Fruit fly (Drosophila melanogaster) whole organism, embryonic: ENCODE data around the gene Cfp1.

Experiments
- Abd-B ChIP-seq: fragments of 200-800 bp; sonication (Bioruptor generic); optimal IDR thresholded peaks from 2 replicates; lab custom pipeline; 2018; ENCODE audit warnings: missing biosample characterization, mild to moderate bottlenecking, missing genetic modification characterization, moderate library complexity
- BEAF-32 ChIP-seq: fragments of 200-800 bp; sonication (Bioruptor generic); optimal IDR thresholded peaks from 3 replicates; lab custom pipeline; 2017; ENCODE audit warnings: missing biosample characterization, missing genetic modification characterization, mild to moderate bottlenecking, moderate library complexity, missing genetic modification reagents
- CG10321 ChIP-seq: fragments of 200-800 bp; sonication (Bioruptor generic); IDR thresholded peaks from 2 replicates; pipeline ENCODE4 v1.3.6; 2022; ENCODE audit warnings: missing biosample characterization, missing genetic modification characterization
- CG11456 ChIP-seq: fragments of 200-800 bp; sonication (Bioruptor generic); IDR thresholded peaks from 3 replicates; pipeline ENCODE4 v1.3.6; 2022; ENCODE audit warnings: missing biosample characterization, missing genetic modification characterization
- CG13287 ChIP-seq: fragments of 200-800 bp; sonication (Bioruptor generic); IDR thresholded peaks from 2 replicates; pipeline ENCODE4 v1.3.6; 2022; ENCODE audit warnings: missing biosample characterization, missing genetic modification characterization; ENCODE audit not compliant: partially characterized antibody
- CG14014 ChIP-seq: fragments of 200-800 bp; sonication (Bioruptor generic); IDR thresholded peaks from 2 replicates; pipeline ENCODE4 v1.3.6; 2022; ENCODE audit warnings: missing biosample characterization, missing genetic modification characterization
- CG15479 ChIP-seq: fragments of 200-800 bp; sonication (Bioruptor generic); optimal IDR thresholded peaks from 3 replicates; lab custom pipeline; 2019; ENCODE audit warnings: missing biosample characterization, mild to moderate bottlenecking, missing genetic modification characterization, moderate library complexity
- CG15696 ChIP-seq: fragments of 200-800 bp; sonication (Bioruptor generic); optimal IDR thresholded peaks from 2 replicates; lab custom pipeline; 2019; ENCODE audit warnings: missing biosample characterization, mild to moderate bottlenecking, missing genetic modification characterization, moderate library complexity
- CG16813 ChIP-seq: fragments of 200-800 bp; sonication (Bioruptor generic); IDR thresholded peaks from 3 replicates; pipeline ENCODE4 v1.3.6; 2022; ENCODE audit warnings: missing biosample characterization, missing genetic modification characterization; ENCODE audit not compliant: partially characterized antibody
- CG3995 ChIP-seq: fragments of 200-800 bp; sonication (Bioruptor generic); optimal IDR thresholded peaks from 3 replicates; lab custom pipeline; 2016; ENCODE audit warnings: missing biosample characterization, missing genetic modification characterization
- CG4360 ChIP-seq: fragments of 200-800 bp; sonication (Bioruptor generic); IDR thresholded peaks from 2 replicates; pipeline ENCODE4 v1.3.6; 2022; ENCODE audit warnings: missing biosample characterization, missing genetic modification characterization
- CG4424 ChIP-seq: fragments of 200-800 bp; sonication (Bioruptor generic); optimal IDR thresholded peaks from 3 replicates; lab custom pipeline; 2016; ENCODE audit warnings: missing biosample characterization, missing genetic modification characterization
- CG4617 ChIP-seq: fragments of 200-800 bp; sonication (Bioruptor generic); optimal IDR thresholded peaks from 3 replicates; lab custom pipeline; 2016; ENCODE audit warnings: missing biosample characterization, missing genetic modification characterization, borderline replicate concordance
- CG9797 ChIP-seq: fragments of 200-800 bp; sonication (Bioruptor generic); optimal IDR thresholded peaks from 3 replicates; lab custom pipeline; 2018; ENCODE audit warnings: missing biosample characterization, mild to moderate bottlenecking, missing genetic modification characterization
- CTCF ChIP-seq: fragments of 200-800 bp; sonication (Bioruptor generic); optimal IDR thresholded peaks from 2 replicates; lab custom pipeline; 2017; ENCODE audit warnings: missing biosample characterization, mild to moderate bottlenecking, missing genetic modification characterization, moderate library complexity
- ERR ChIP-seq: fragments of 200-800 bp; sonication (Bioruptor generic); optimal IDR thresholded peaks from 2 replicates; lab custom pipeline; 2016; ENCODE audit warnings: missing biosample characterization, missing genetic modification characterization
- Ets65A ChIP-seq: fragments of 200-800 bp; sonication (Bioruptor generic); peaks from one replicate; lab custom pipeline; 2016; ENCODE audit warnings: missing biosample characterization, missing genetic modification characterization
- GATAe ChIP-seq: fragments of 200-800 bp; sonication (Bioruptor generic); conservative IDR thresholded peaks from 2 replicates; pipeline ENCODE4 v1.3.6; 2022; ENCODE audit warnings: missing biosample characterization, missing genetic modification characterization
- HmgD ChIP-seq: fragments of 200-800 bp; sonication (Bioruptor generic); optimal IDR thresholded peaks from 3 replicates; lab custom pipeline; 2016; ENCODE audit warnings: missing biosample characterization, missing genetic modification characterization
- Hr51 ChIP-seq, 2 experiments: fragments of 200-800 bp; sonication (Bioruptor generic); optimal IDR thresholded peaks; 2 replicates in 1 of 2; 3 replicates in 1 of 2; lab custom pipeline; 2016 to 2018; ENCODE audit warnings: missing biosample characterization in 2 of 2, missing genetic modification characterization in 2 of 2, mild to moderate bottlenecking in 1 of 2, moderate library complexity in 1 of 2
- Max ChIP-seq: fragments of 200-800 bp; sonication (Bioruptor generic); optimal IDR thresholded peaks from 2 replicates; lab custom pipeline; 2016; ENCODE audit warnings: missing biosample characterization, mild to moderate bottlenecking, missing genetic modification characterization
- Myb ChIP-seq: fragments of 200-800 bp; sonication (Bioruptor generic); optimal IDR thresholded peaks from 2 replicates; lab custom pipeline; 2016; ENCODE audit warnings: missing biosample characterization, missing genetic modification characterization
- Pdp1 ChIP-seq, 2 experiments: fragments of 200-800 bp; sonication (Bioruptor generic); optimal IDR thresholded peaks; 3 replicates each; lab custom pipeline; 2016; ENCODE audit warnings: missing biosample characterization in 2 of 2, missing genetic modification characterization in 2 of 2, mild to moderate bottlenecking in 1 of 2, moderate library complexity in 1 of 2
- Ptx1 ChIP-seq: fragments of 200-800 bp; sonication (Bioruptor generic); IDR thresholded peaks from 2 replicates; pipeline ENCODE4 v1.3.6; 2022; ENCODE audit warnings: missing biosample characterization, missing genetic modification characterization
- Rx ChIP-seq: fragments of 200-800 bp; sonication (Bioruptor generic); IDR thresholded peaks from 2 replicates; pipeline ENCODE4 v1.3.6; 2022; ENCODE audit warnings: missing biosample characterization, missing genetic modification characterization
- Tbp ChIP-seq: fragments of >200 bp; optimal IDR thresholded peaks from 2 replicates; lab custom pipeline; 2018; ENCODE audit warnings: missing biosample characterization, missing genetic modification characterization
- abd-A ChIP-seq: fragments of 200-800 bp; sonication (Bioruptor generic); optimal IDR thresholded peaks from 3 replicates; lab custom pipeline; 2019; ENCODE audit warnings: missing biosample characterization, mild to moderate bottlenecking, missing genetic modification characterization, moderate library complexity
- aop ChIP-seq: fragments of 200-800 bp; sonication (Bioruptor generic); IDR thresholded peaks from 2 replicates; pipeline ENCODE4 v1.3.6; 2022; ENCODE audit warnings: missing biosample characterization, missing genetic modification characterization
- az2 ChIP-seq: fragments of 200-800 bp; sonication (Bioruptor generic); optimal IDR thresholded peaks from 3 replicates; lab custom pipeline; 2016; ENCODE audit warnings: missing biosample characterization, missing genetic modification characterization
- ci ChIP-seq: fragments of 200-800 bp; sonication (Bioruptor generic); IDR thresholded peaks from 3 replicates; pipeline ENCODE4 v1.3.6; 2022; ENCODE audit warnings: missing biosample characterization, missing genetic modification characterization
- corto ChIP-seq: fragments of 200-800 bp; sonication (Bioruptor generic); optimal IDR thresholded peaks from 2 replicates; lab custom pipeline; 2016; ENCODE audit warnings: missing biosample characterization, mild to moderate bottlenecking, missing genetic modification characterization, moderate library complexity
- dpn ChIP-seq, 2 experiments: fragments of 200-800 bp; sonication (Bioruptor generic); optimal IDR thresholded peaks; 3 replicates each; lab custom pipeline; 2016; ENCODE audit warnings: missing biosample characterization in 2 of 2, missing genetic modification characterization in 2 of 2
- esg ChIP-seq: fragments of 200-800 bp; sonication (Bioruptor generic); conservative IDR thresholded peaks from 2 replicates; pipeline ENCODE4 v1.3.6; 2022; ENCODE audit warnings: missing biosample characterization, missing genetic modification characterization
- fd3F ChIP-seq: fragments of 200-800 bp; sonication (Bioruptor generic); optimal IDR thresholded peaks from 2 replicates; lab custom pipeline; 2018; ENCODE audit warnings: missing biosample characterization, mild to moderate bottlenecking, missing genetic modification characterization, moderate library complexity
- fru ChIP-seq: fragments of >200 bp; optimal IDR thresholded peaks from 2 replicates; lab custom pipeline; 2017
- gcm ChIP-seq: fragments of 200-800 bp; sonication (Bioruptor generic); optimal IDR thresholded peaks from 2 replicates; lab custom pipeline; 2019; ENCODE audit warnings: missing biosample characterization, mild to moderate bottlenecking, missing genetic modification characterization, moderate library complexity
- grau ChIP-seq: fragments of 200-800 bp; optimal IDR thresholded peaks from 3 replicates; lab custom pipeline; 2019; ENCODE audit warnings: missing biosample characterization, mild to moderate bottlenecking, missing genetic modification characterization, moderate library complexity
- h ChIP-seq: fragments of >200 bp; optimal IDR thresholded peaks from 2 replicates; lab custom pipeline; 2017
- hth ChIP-seq: fragments of >200 bp; optimal IDR thresholded peaks from 2 replicates; lab custom pipeline; 2017; ENCODE audit warnings: inconsistent platforms
- lbe ChIP-seq: fragments of 200-800 bp; sonication (Bioruptor generic); optimal IDR thresholded peaks from 2 replicates; lab custom pipeline; 2016; ENCODE audit warnings: missing biosample characterization, mild to moderate bottlenecking, missing genetic modification characterization
- maf-S ChIP-seq: fragments of 200-800 bp; sonication (Bioruptor generic); optimal IDR thresholded peaks from 2 replicates; lab custom pipeline; 2016; ENCODE audit warnings: missing biosample characterization, missing genetic modification characterization
- nom ChIP-seq: fragments of 200-800 bp; sonication (Bioruptor generic); optimal IDR thresholded peaks from 2 replicates; lab custom pipeline; 2017; ENCODE audit warnings: missing biosample characterization, missing genetic modification characterization, mild to moderate bottlenecking, moderate library complexity, missing genetic modification reagents
- pita ChIP-seq: fragments of 200-800 bp; sonication (Bioruptor generic); optimal IDR thresholded peaks from 2 replicates; lab custom pipeline; 2017; ENCODE audit warnings: missing biosample characterization, mild to moderate bottlenecking, missing genetic modification characterization
- sc ChIP-seq, 3 experiments: fragments of >200 bp in 2 of 3; fragments of 200-800 bp in 1 of 3; sonication (Bioruptor generic) in 1 of 3; optimal IDR thresholded peaks; 2 replicates in 2 of 3; 3 replicates in 1 of 3; lab custom pipeline; 2017; ENCODE audit warnings: mild to moderate bottlenecking in 1 of 3, missing biosample characterization in 1 of 3, missing genetic modification characterization in 1 of 3, missing genetic modification reagents in 1 of 3
- shn ChIP-seq: fragments of 200-800 bp; sonication (Bioruptor generic); optimal IDR thresholded peaks from 3 replicates; lab custom pipeline; 2016; ENCODE audit warnings: missing biosample characterization, missing genetic modification characterization
- sr ChIP-seq: fragments of 200-800 bp; sonication (Bioruptor generic); IDR thresholded peaks from 3 replicates; pipeline ENCODE4 v1.3.6; 2022; ENCODE audit warnings: missing biosample characterization, missing genetic modification characterization
- stwl ChIP-seq: fragments of 200-800 bp; sonication (Bioruptor generic); optimal IDR thresholded peaks from 3 replicates; lab custom pipeline; 2018; ENCODE audit warnings: missing biosample characterization, mild to moderate bottlenecking, missing genetic modification characterization, moderate library complexity
- trem ChIP-seq: fragments of 200-800 bp; optimal IDR thresholded peaks from 3 replicates; lab custom pipeline; 2019; ENCODE audit warnings: missing biosample characterization, mild to moderate bottlenecking, missing genetic modification characterization, moderate library complexity
- vfl ChIP-seq: fragments of 200-800 bp; sonication (Bioruptor generic); optimal IDR thresholded peaks from 2 replicates; lab custom pipeline; 2016; ENCODE audit warnings: missing biosample characterization, missing genetic modification characterization
- vnd ChIP-seq: fragments of 200-800 bp; sonication (Bioruptor generic); IDR thresholded peaks from 3 replicates; pipeline ENCODE4 v1.3.6; 2022; ENCODE audit warnings: missing biosample characterization, missing genetic modification characterization; ENCODE audit not compliant: partially characterized antibody
- yki ChIP-seq: fragments of >200 bp; optimal IDR thresholded peaks from 3 replicates; lab custom pipeline; 2018
- zen ChIP-seq: fragments of 200-800 bp; sonication (Bioruptor generic); optimal IDR thresholded peaks from 3 replicates; lab custom pipeline; 2018; ENCODE audit warnings: missing biosample characterization, mild to moderate bottlenecking, missing genetic modification characterization, moderate library complexity

Cfp1 gene

DNA sequence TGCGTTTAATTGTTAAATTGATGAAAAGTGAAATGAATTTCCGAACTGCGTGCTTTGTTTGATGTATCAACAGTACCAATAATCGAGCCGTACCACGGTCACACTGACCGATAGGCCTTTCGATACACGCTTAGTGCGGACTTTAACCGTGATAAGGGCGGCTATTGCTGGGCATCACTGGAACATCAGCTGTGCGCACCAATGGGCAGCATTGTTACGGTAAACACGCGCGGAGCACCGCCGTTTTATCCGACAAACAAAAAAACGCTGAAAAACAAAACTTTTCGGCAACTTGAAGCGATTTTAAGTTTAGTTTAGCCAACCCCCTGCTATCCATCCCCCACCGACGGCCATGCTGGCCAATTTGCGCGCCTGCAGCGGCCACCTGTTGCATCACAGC lies 46.4 kb upstream of the Cfp1 start, which contains the start of the genes c12.1 and c12.2 (continued):
- TF ChIP-seq vfl (GFP tag; lab: Kevin White, UChicago) (no peak), pita (GFP tag; lab: Kevin White, UChicago) (peak; percentile 68), CG16813 (peak; percentile 54; the same call in 2 of the 3 replicates), shn (GFP tag; lab: Kevin White, UChicago) (no peak), CG10321 (GFP tag; lab: Robert Waterston, UW) (no peak), CG11456 (GFP tag; lab: Robert Waterston, UW) (no peak), Rx (no peak), ERR (no peak), trem (tag; lab: Kevin White, UChicago) (peak; percentile 74), BEAF-32 (GFP tag; lab: Kevin White, UChicago) (peak; percentile 67), ci (GFP tag; lab: Robert Waterston, UW) (peak; percentile 51; the same call in 1 of the 3 replicates), CG4360 (GFP tag; lab: Robert Waterston, UW) (no peak), hth (lab: Kevin White, UChicago) (no peak), Pdp1 (GFP tag; optimal IDR thresholded peaks at IDR 0.05; lab: Kevin White, UChicago) (peak in 1 of 2 experiments; percentile 36), Ptx1 (no peak), abd-A (tag; lab: Kevin White, UChicago) (no peak), gcm (GFP tag; lab: Kevin White, UChicago) (no peak), grau (tag; lab: Kevin White, UChicago) (peak; percentile 57), stwl (tag; lab: Kevin White, UChicago) (peak; percentile 74), fru (no peak), CG4424 (no peak), lbe (GFP tag; lab: Kevin White, UChicago) (no peak), Myb (peak; percentile 52), CTCF (GFP tag; lab: Kevin White, UChicago) (peak; percentile 43), CG4617 (GFP tag; lab: Kevin White, UChicago) (peak; percentile 92), aop (GFP tag; lab: Robert Waterston, UW) (no peak), sc (optimal IDR thresholded peaks at IDR 0.05; lab: Kevin White, UChicago) (no peak), sc (GFP tag; optimal IDR thresholded peaks at IDR 0.05; lab: Kevin White, UChicago) (no peak), esg (no peak), Hr51 (GFP tag; optimal IDR thresholded peaks at IDR 0.05; lab: Kevin White, UChicago) (no peak), Tbp (GFP tag; lab: Kevin White, UChicago) (no peak), Abd-B (GFP tag; lab: Kevin White, UChicago) (peak; percentile 19), corto (GFP tag; lab: Kevin White, UChicago) (no peak), Max (GFP tag; lab: Kevin White, UChicago) (peak; percentile 64), CG15479 (GFP tag; lab: Kevin White, UChicago) (no peak), GATAe (peak; percentile 87), fd3F (GFP tag; lab: Kevin White, UChicago) (no peak), Ets65A (GFP tag; lab: Kevin White, UChicago) (peak; percentile 55), CG15696 (tag; lab: Kevin White, UChicago) (no peak), sr (no peak), CG3995 (GFP tag; lab: Kevin White, UChicago) (peak; percentile 6), dpn (GFP tag; optimal IDR thresholded peaks at IDR 0.05; lab: Kevin White, UChicago) (no peak), yki (lab: Kevin White, UChicago) (no peak), vnd (GFP tag; lab: Robert Waterston, UW) (peak; percentile 47; the same call in 1 of the 3 replicates), zen (tag; lab: Kevin White, UChicago) (peak; percentile 18), CG14014 (no peak), HmgD (GFP tag; lab: Kevin White, UChicago) (peak; percentile 68), CG9797 (GFP tag; lab: Kevin White, UChicago) (peak; percentile 88), nom (GFP tag; lab: Kevin White, UChicago) (no peak), maf-S (no peak), CG13287 (GFP tag; lab: Robert Waterston, UW) (peak; percentile 67), az2 (no peak), h (lab: Kevin White, UChicago) (no peak)
